Fruit fly (Drosophila melanogaster) S2 (cell line): Measurements from ENCODE around the gene CG42693.

Source experiments
- CG8478 ChIP-seq: fragments of >200 bp; optimal IDR thresholded peaks from 2 replicates; lab custom pipeline; 2018
- CTCF ChIP-seq, 2 experiments: fragments of >200 bp; optimal IDR thresholded peaks; 2 replicates each; lab custom pipeline; 2018

DNA sequence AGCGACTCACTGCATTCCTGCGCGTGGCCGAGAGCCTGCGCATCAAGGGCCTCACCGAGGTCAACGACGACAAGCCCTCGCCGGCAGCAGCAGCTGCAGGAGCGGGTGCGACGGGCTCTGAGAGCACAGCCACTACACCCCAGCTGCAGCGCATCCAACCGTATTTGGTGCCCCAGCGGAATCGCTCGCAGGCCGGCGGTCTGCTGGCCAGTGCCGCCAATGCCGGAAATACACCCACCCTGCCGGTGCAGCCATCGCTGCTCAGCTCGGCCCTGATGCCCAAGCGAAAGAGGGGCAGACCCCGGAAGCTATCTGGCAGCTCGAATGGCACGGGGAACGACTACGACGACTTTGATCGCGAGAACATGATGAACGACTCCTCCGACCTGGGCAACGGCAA, 19.6 kb upstream of the CG42693 start:
- TF ChIP-seq CTCF (optimal IDR thresholded peaks at IDR 0.05; lab: Kevin White, UChicago) = no peak
- TF ChIP-seq CG8478 (lab: Kevin White, UChicago) = no peak
